Worm (Caenorhabditis elegans) whole organism, young adult: ENCODE measurements around the gene ZK380.2.

ENCODE experiments used
- C06A6.2 ChIP-seq: fragments of 200-800 bp; sonication (Bioruptor generic); conservative IDR thresholded peaks from 2 replicates; pipeline ENCODE4 v1.3.6; 2022; ENCODE audit warnings: missing genetic modification characterization, missing compliant biosample characterization
- F57A8.1 ChIP-seq: fragments of 200-800 bp; sonication (Bioruptor generic); optimal IDR thresholded peaks from 2 replicates; lab custom pipeline; 2018; ENCODE audit warnings: mild to moderate bottlenecking, missing genetic modification characterization, moderate library complexity, missing compliant biosample characterization
- attf-5 ChIP-seq: fragments of 200-800 bp; sonication (Bioruptor generic); optimal IDR thresholded peaks from 2 replicates; lab custom pipeline; 2018; ENCODE audit warnings: mild to moderate bottlenecking, missing genetic modification characterization, missing compliant biosample characterization
- ceh-79 ChIP-seq: sonication (generic microtip); optimal IDR thresholded peaks from 2 replicates; lab custom pipeline; 2017; ENCODE audit warnings: mild to moderate bottlenecking, missing genetic modification characterization, missing compliant biosample characterization
- him-1 ChIP-seq: sonication (generic microtip); optimal IDR thresholded peaks from 2 replicates; lab custom pipeline; 2016; ENCODE audit warnings: missing genotype, missing genetic modification reagents, missing genetic modification characterization, missing compliant biosample characterization
- hmg-1.2 ChIP-seq: fragments of 200-800 bp; sonication (Bioruptor generic); IDR thresholded peaks from 2 replicates; pipeline ENCODE4 v1.3.6; 2022; ENCODE audit warnings: missing genetic modification reagents, missing genetic modification characterization, missing compliant biosample characterization
- nhr-90 ChIP-seq: sonication (generic microtip); optimal IDR thresholded peaks from 2 replicates; lab custom pipeline; 2016; ENCODE audit warnings: missing genotype, mild to moderate bottlenecking, missing genetic modification characterization, missing compliant biosample characterization
- snpc-1.3 ChIP-seq: sonication (generic microtip); optimal IDR thresholded peaks from 2 replicates; lab custom pipeline; 2017; ENCODE audit warnings: missing genetic modification characterization, mild to moderate bottlenecking, missing compliant biosample characterization, antibody characterized with exemption, moderate library complexity, missing genotype, missing genetic modification reagents; ENCODE audit not compliant: insufficient read depth
- xnd-1 ChIP-seq: sonication (generic microtip); optimal IDR thresholded peaks from 2 replicates; lab custom pipeline; 2016; ENCODE audit warnings: missing genotype, missing genetic modification reagents, missing genetic modification characterization, missing compliant biosample characterization

DNA sequence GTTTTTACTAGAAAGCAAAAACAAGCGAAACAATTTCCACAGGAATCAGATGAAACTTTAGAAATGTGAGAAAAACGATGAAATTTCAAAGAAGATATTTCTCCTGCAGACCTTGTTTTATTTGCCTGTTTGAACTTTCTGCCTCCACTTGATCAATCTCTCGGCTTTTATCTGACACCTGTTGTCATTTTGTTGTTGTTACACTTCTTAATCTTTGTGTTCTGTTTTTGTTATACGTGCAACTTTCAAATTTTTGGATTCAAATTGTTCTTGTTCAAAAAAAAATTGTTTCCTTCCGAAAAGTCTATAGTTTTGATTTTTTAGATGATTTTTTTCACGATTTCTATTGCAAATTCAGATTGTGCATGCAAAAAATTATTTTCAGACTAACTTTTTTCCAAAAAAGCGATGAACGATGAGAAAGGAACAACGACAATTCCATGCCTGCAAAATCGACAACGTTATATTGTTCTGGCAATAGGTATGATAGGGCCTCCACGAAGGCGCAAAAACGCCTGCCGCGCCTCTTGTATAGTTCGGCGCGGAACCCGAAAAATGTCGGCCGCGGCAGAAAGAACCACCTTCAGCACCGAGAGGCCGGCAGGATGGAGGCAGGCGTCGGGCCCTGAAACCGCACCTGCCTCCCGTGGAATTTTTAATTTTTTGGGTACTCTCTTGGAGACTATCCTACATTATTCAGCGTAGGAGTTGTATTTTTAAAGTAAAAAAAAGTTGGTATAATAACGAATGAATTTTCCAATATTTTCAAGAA is 10.4 kb upstream of the ZK380.2 start, which contains the start of gene H11E01.2:
- no peak for TF ChIP-seq C06A6.2 (GFP tag; lab: Robert Waterston, UW)
- TF ChIP-seq nhr-90 (tag; lab: Kevin White, UChicago), result no peak
- TF ChIP-seq him-1 (tag; lab: Kevin White, UChicago), result no peak
- no peak for TF ChIP-seq hmg-1.2 (GFP tag; lab: Robert Waterston, UW)
- TF ChIP-seq xnd-1, result no peak
- no peak for TF ChIP-seq attf-5 (GFP tag; lab: Kevin White, UChicago)
- TF ChIP-seq F57A8.1, result no peak
- TF ChIP-seq ceh-79 (tag; lab: Kevin White, UChicago), result no peak
- TF ChIP-seq snpc-1.3 (tag; lab: Kevin White, UChicago), result no peak
